Fruit fly (Drosophila melanogaster): ENCODE data around the gene xit.

The xit gene

dm6 chrX:6860413-6861089 is 39.7 kb downstream of the xit start (continued):
- TF ChIP-seq CG30403 (GFP tag; optimal IDR thresholded peaks at IDR 0.05) (peak; percentile 1), Gsc (GFP tag; IDR thresholded peaks at IDR 0.05) (no peak), CG13424 (tag; optimal IDR thresholded peaks at IDR 0.05) (no peak), Ets65A (GFP tag) (no peak), pan (optimal IDR thresholded peaks at IDR 0.05) (no peak), pan (GFP tag; optimal IDR thresholded peaks at IDR 0.05 in 1 of 2, IDR thresholded peaks at IDR 0.05 in 1 of 2) (no peak), ken (GFP tag; IDR thresholded peaks at IDR 0.05) (no peak), CG11093 (GFP tag; IDR thresholded peaks at IDR 0.05) (no peak), org-1 (GFP tag; optimal IDR thresholded peaks at IDR 0.05) (no peak), schlank (tag; optimal IDR thresholded peaks at IDR 0.05) (no peak), h (optimal IDR thresholded peaks at IDR 0.05) (no peak), Meics (GFP tag; optimal IDR thresholded peaks at IDR 0.05) (peak; percentile 39), en (GFP tag; optimal IDR thresholded peaks at IDR 0.05) (no peak), Dref (GFP tag; IDR thresholded peaks at IDR 0.05) (no peak), unpg (GFP tag; optimal IDR thresholded peaks at IDR 0.05) (peak; percentile 11), prd (optimal IDR thresholded peaks at IDR 0.05) (no peak), prd (GFP tag; IDR thresholded peaks at IDR 0.05) (peak; percentile 22; the same call in 1 of the 3 replicates), inv (GFP tag; IDR thresholded peaks at IDR 0.05; ENCODE audit: partially characterized antibody) (no peak), CG10274 (GFP tag; optimal IDR thresholded peaks at IDR 0.05) (no peak), HLH4C (GFP tag; IDR thresholded peaks at IDR 0.05; ENCODE audit: partially characterized antibody) (no peak), vfl (GFP tag; optimal IDR thresholded peaks at IDR 0.05) (no peak), Bteb2 (GFP tag; optimal IDR thresholded peaks at IDR 0.05) (no peak), pb (GFP tag; optimal IDR thresholded peaks at IDR 0.05) (no peak), zfh2 (GFP tag; optimal IDR thresholded peaks at IDR 0.05) (no peak), Lim3 (GFP tag; IDR thresholded peaks at IDR 0.05) (no peak), CrebB (tag; optimal IDR thresholded peaks at IDR 0.05) (no peak), CG12659 (GFP tag; optimal IDR thresholded peaks at IDR 0.05) (no peak), ac (GFP tag; optimal IDR thresholded peaks at IDR 0.05) (no peak), Ravus (GFP tag; IDR thresholded peaks at IDR 0.05) (no peak), CG7987 (GFP tag; optimal IDR thresholded peaks at IDR 0.05) (no peak), bcd (GFP tag; optimal IDR thresholded peaks at IDR 0.05) (peak; percentile 16), Scr (GFP tag; IDR thresholded peaks at IDR 0.05; ENCODE audit: partially characterized antibody) (no peak), esg (GFP tag; conservative IDR thresholded peaks at IDR 0.05) (no peak), CG12155 (GFP tag; optimal IDR thresholded peaks at IDR 0.05) (no peak), bigmax (GFP tag; optimal IDR thresholded peaks at IDR 0.05) (no peak), CG7839 (tag; optimal IDR thresholded peaks at IDR 0.05) (peak; percentile 20), fd64A (GFP tag; optimal IDR thresholded peaks at IDR 0.05) (no peak), Ssrp (tag; optimal IDR thresholded peaks at IDR 0.05) (peak; percentile 30), tll (GFP tag; optimal IDR thresholded peaks at IDR 0.05) (no peak), CG8388 (GFP tag; optimal IDR thresholded peaks at IDR 0.05) (peak; percentile 26), Jarid2 (GFP tag; optimal IDR thresholded peaks at IDR 0.05) (no peak), Aef1 (GFP tag; IDR thresholded peaks at IDR 0.05) (no peak), CG12391 (tag; optimal IDR thresholded peaks at IDR 0.05) (no peak), CG7786 (GFP tag; optimal IDR thresholded peaks at IDR 0.05) (no peak), Atf6 (GFP tag; IDR thresholded peaks at IDR 0.05) (no peak), CG12219 (GFP tag; optimal IDR thresholded peaks at IDR 0.05) (peak; percentile 7), ewg (GFP tag; optimal IDR thresholded peaks at IDR 0.05) (no peak), wor (GFP tag; IDR thresholded peaks at IDR 0.05) (no peak), CG3838 (GFP tag; optimal IDR thresholded peaks at IDR 0.05) (no peak), Usf (GFP tag; optimal IDR thresholded peaks at IDR 0.05) (no peak), ab (GFP tag; optimal IDR thresholded peaks at IDR 0.05) (no peak)
